Worm (Caenorhabditis elegans): ENCODE measurements around the gene Y62H9A.9.

Gene Y62H9A.9

DNA sequence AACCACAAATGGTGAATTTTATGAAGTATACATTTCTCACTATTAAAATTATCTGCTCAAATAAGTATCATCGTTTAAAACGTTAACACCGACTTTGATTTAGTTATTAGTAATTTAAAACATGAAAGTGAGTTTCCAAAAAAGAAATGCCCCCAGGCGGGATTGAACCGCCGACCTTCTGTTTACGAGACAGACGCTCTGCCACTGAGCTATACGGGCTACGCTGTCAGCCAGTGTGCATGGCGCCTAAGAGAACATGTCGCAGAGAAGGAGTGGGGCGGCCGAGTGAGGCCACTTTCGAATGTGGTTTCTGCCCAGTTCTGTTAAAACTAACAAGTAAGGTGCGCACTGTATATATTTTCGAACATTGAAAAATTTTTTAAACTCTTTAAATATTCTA, 37.0 kb upstream of the Y62H9A.9 start:
- TF ChIP-seq ets-4 (tag; optimal IDR thresholded peaks at IDR 0.05) (peak; percentile 2), Y22D7AL.16 (tag; optimal IDR thresholded peaks at IDR 0.05) (peak; percentile 17), C38D4.7 (GFP tag; optimal IDR thresholded peaks at IDR 0.05) (peak; percentile 67), pax-1 (tag; optimal IDR thresholded peaks at IDR 0.05) (no peak), madf-2 (tag; optimal IDR thresholded peaks at IDR 0.05) (no peak), unc-42 (tag; optimal IDR thresholded peaks at IDR 0.05) (peak; percentile 25), ceh-31 (tag; optimal IDR thresholded peaks at IDR 0.05) (peak; percentile 52), syd-9 (tag; optimal IDR thresholded peaks at IDR 0.05) (peak; percentile 14), fkh-10 (GFP tag; optimal IDR thresholded peaks at IDR 0.05) (no peak), T23F11.4 (GFP tag; optimal IDR thresholded peaks at IDR 0.05) (peak; percentile 15), ceh-14 (tag; optimal IDR thresholded peaks at IDR 0.05) (peak; percentile 27), ceh-19 (GFP tag; optimal IDR thresholded peaks at IDR 0.05) (peak; percentile 60), ceh-30 (tag; optimal IDR thresholded peaks at IDR 0.05) (no peak), ztf-16 (tag; optimal IDR thresholded peaks at IDR 0.05) (peak; percentile 51), lim-6 (tag; optimal IDR thresholded peaks at IDR 0.05) (no peak), F13H6.1 (tag; optimal IDR thresholded peaks at IDR 0.05) (no peak), ceh-22 (tag; optimal IDR thresholded peaks at IDR 0.05) (no peak), elt-4 (tag; optimal IDR thresholded peaks at IDR 0.05) (no peak), ceh-6 (GFP tag; optimal IDR thresholded peaks at IDR 0.05) (peak; percentile 67), ref-2 (tag; optimal IDR thresholded peaks at IDR 0.05) (peak; percentile 55), ceh-48 (tag; optimal IDR thresholded peaks at IDR 0.05) (peak; percentile 34), fax-1 (tag; optimal IDR thresholded peaks at IDR 0.05) (peak; percentile 13), hlh-6 (tag; optimal IDR thresholded peaks at IDR 0.05) (peak; percentile 74), nfya-1 (tag; optimal IDR thresholded peaks at IDR 0.05) (no peak), pros-1 (tag; optimal IDR thresholded peaks at IDR 0.05) (no peak), hlh-8 (tag; optimal IDR thresholded peaks at IDR 0.05) (peak; percentile 8), tbx-2 (tag; optimal IDR thresholded peaks at IDR 0.05) (peak; percentile 54), tbx-7 (tag; optimal IDR thresholded peaks at IDR 0.05) (peak; percentile 27), K09A11.1 (tag; optimal IDR thresholded peaks at IDR 0.05; ENCODE audit: insufficient read depth) (peak; percentile 11), sox-4 (tag; optimal IDR thresholded peaks at IDR 0.05) (peak; percentile 64), lin-11 (tag; optimal IDR thresholded peaks at IDR 0.05) (peak; percentile 44), ama-1 (optimal IDR thresholded peaks at IDR 0.05) (no peak), ahr-1 (tag; optimal IDR thresholded peaks at IDR 0.05) (peak; percentile 19), pqm-1 (tag; optimal IDR thresholded peaks at IDR 0.05) (no peak), dve-1 (tag; optimal IDR thresholded peaks at IDR 0.05) (peak; percentile 21), zip-5 (tag; optimal IDR thresholded peaks at IDR 0.05) (peak; percentile 23), pat-9 (tag; optimal IDR thresholded peaks at IDR 0.05) (peak; percentile 63), ceh-18 (tag; optimal IDR thresholded peaks at IDR 0.05) (peak; percentile 31), elt-2 (tag; optimal IDR thresholded peaks at IDR 0.05) (peak; percentile 72), unc-86 (tag; optimal IDR thresholded peaks at IDR 0.05) (peak; percentile 54), sox-2 (GFP tag; IDR thresholded peaks at IDR 0.05) (peak; percentile 33; the same call in 1 of the 2 replicates), pha-4 (tag; optimal IDR thresholded peaks at IDR 0.05) (no peak), K02D7.2 (tag; optimal IDR thresholded peaks at IDR 0.05) (no peak), pag-3 (tag; optimal IDR thresholded peaks at IDR 0.05; ENCODE audit: borderline replicate concordance) (no peak), unc-3 (GFP tag; conservative IDR thresholded peaks at IDR 0.05) (peak; percentile 67; the same call in 1 of the 2 replicates), unc-3 (tag; optimal IDR thresholded peaks at IDR 0.05) (peak; percentile 55), hlh-30 (tag; optimal IDR thresholded peaks at IDR 0.05; ENCODE audit: insufficient read depth) (no peak), ceh-34 (tag; optimal IDR thresholded peaks at IDR 0.05) (peak; percentile 73), odd-2 (tag; optimal IDR thresholded peaks at IDR 0.05) (no peak), dmd-4 (tag; optimal IDR thresholded peaks at IDR 0.05; ENCODE audit: borderline replicate concordance) (no peak), hlh-15 (tag; optimal IDR thresholded peaks at IDR 0.05) (peak; percentile 21), hlh-13 (GFP tag; optimal IDR thresholded peaks at IDR 0.05) (no peak), fkh-6 (tag; optimal IDR thresholded peaks at IDR 0.05) (peak; percentile 29), ceh-2 (tag; optimal IDR thresholded peaks at IDR 0.05) (peak; percentile 49)
